Worm (Caenorhabditis elegans): ENCODE results near the gene mca-3.

The mca-3 gene

ce11 chrIV:3158175-3158574 lies 25.2 kb upstream of the mca-3 start:
- no peak for TF ChIP-seq nhr-11 (tag; optimal IDR thresholded peaks at IDR 0.05)
- TF ChIP-seq unc-62 (GFP tag; optimal IDR thresholded peaks at IDR 0.05): no peak
- TF ChIP-seq skn-1 (tag; optimal IDR thresholded peaks at IDR 0.05): no peak
- no peak for TF ChIP-seq lin-15B (tag; optimal IDR thresholded peaks at IDR 0.05)
- TF ChIP-seq fkh-10 (GFP tag; optimal IDR thresholded peaks at IDR 0.05): no peak
- TF ChIP-seq elt-2 (tag; optimal IDR thresholded peaks at IDR 0.05): peak; percentile 99
- TF ChIP-seq snpc-4 (tag; optimal IDR thresholded peaks at IDR 0.05): no peak
- no peak for TF ChIP-seq nhr-43 (tag; optimal IDR thresholded peaks at IDR 0.05; ENCODE audit: poor library complexity, severe bottlenecking)
- TF ChIP-seq pqm-1 (tag; optimal IDR thresholded peaks at IDR 0.05): peak; percentile 100
- TF ChIP-seq ztf-4 (tag; optimal IDR thresholded peaks at IDR 0.05): no peak
- TF ChIP-seq pha-4 (tag; optimal IDR thresholded peaks at IDR 0.05): peak; percentile 66
- TF ChIP-seq jun-1 (tag; optimal IDR thresholded peaks at IDR 0.05): peak; percentile 81

ce11 chrIV:3151061-3151460 lies 18.1 kb upstream of the mca-3 start, which contains the start of gene T23E1.1:
Gene T23E1.1, plus strand, starts transcription at chrIV:3151361.
- TF ChIP-seq unc-62 (GFP tag; optimal IDR thresholded peaks at IDR 0.05) (no peak), R02D3.7 (tag; optimal IDR thresholded peaks at IDR 0.05) (no peak), ceh-28 (tag; optimal IDR thresholded peaks at IDR 0.05) (no peak), mml-1 (tag; optimal IDR thresholded peaks at IDR 0.05) (no peak), elt-3 (tag; optimal IDR thresholded peaks at IDR 0.05) (no peak), ztf-4 (tag; optimal IDR thresholded peaks at IDR 0.05) (no peak), snpc-4 (tag; optimal IDR thresholded peaks at IDR 0.05) (no peak), zag-1 (tag; optimal IDR thresholded peaks at IDR 0.05) (no peak)

ce11 chrIV:3145587-3145986 lies 12.6 kb upstream of the mca-3 start, which contains the start of gene T23E1.3:
Gene T23E1.3, plus strand, starts transcription at chrIV:3145887.
- TF ChIP-seq skn-1 (tag; optimal IDR thresholded peaks at IDR 0.05) (no peak), elt-3 (tag; optimal IDR thresholded peaks at IDR 0.05) (no peak), fkh-2 (tag; optimal IDR thresholded peaks at IDR 0.05) (no peak), mml-1 (tag; optimal IDR thresholded peaks at IDR 0.05) (no peak), ZK546.5 (tag; optimal IDR thresholded peaks at IDR 0.05) (no peak), nhr-23 (tag; optimal IDR thresholded peaks at IDR 0.05) (no peak), eor-1 (tag; optimal IDR thresholded peaks at IDR 0.05) (no peak), ama-1 (optimal IDR thresholded peaks at IDR 0.05) (no peak), sea-2 (GFP tag; optimal IDR thresholded peaks at IDR 0.05) (no peak), egl-5 (tag; optimal IDR thresholded peaks at IDR 0.05) (no peak)

ce11 chrIV:3136493-3136892 lies 3.5 kb upstream of the mca-3 start:
- peak; percentile 43 for TF ChIP-seq pha-4 (tag; optimal IDR thresholded peaks at IDR 0.05)
- TF ChIP-seq R02D3.7 (tag; optimal IDR thresholded peaks at IDR 0.05): no peak
- no peak for TF ChIP-seq nhr-28 (tag; optimal IDR thresholded peaks at IDR 0.05)
- TF ChIP-seq nhr-67 (tag; optimal IDR thresholded peaks at IDR 0.05): no peak
- no peak for TF ChIP-seq pqm-1 (tag; optimal IDR thresholded peaks at IDR 0.05)

- no peak for TF ChIP-seq ZK546.5 (tag; optimal IDR thresholded peaks at IDR 0.05)
- no peak for TF ChIP-seq lin-15B (tag; optimal IDR thresholded peaks at IDR 0.05)
- no peak for TF ChIP-seq tbx-2 (tag; optimal IDR thresholded peaks at IDR 0.05)
- no peak for TF ChIP-seq nhr-12 (tag; optimal IDR thresholded peaks at IDR 0.05)
- no peak for TF ChIP-seq ceh-9 (tag; optimal IDR thresholded peaks at IDR 0.05)
- no peak for TF ChIP-seq ceh-16 (tag; optimal IDR thresholded peaks at IDR 0.05)
- TF ChIP-seq elt-2 (tag; optimal IDR thresholded peaks at IDR 0.05): no peak
- TF ChIP-seq ztf-11 (tag; optimal IDR thresholded peaks at IDR 0.05): no peak
- TF ChIP-seq nfya-1 (tag; optimal IDR thresholded peaks at IDR 0.05; ENCODE audit: insufficient read depth): peak; percentile 71
- peak; percentile 37 for TF ChIP-seq fkh-10 (GFP tag; optimal IDR thresholded peaks at IDR 0.05)
- TF ChIP-seq nhr-28 (tag; optimal IDR thresholded peaks at IDR 0.05): no peak
- TF ChIP-seq snpc-4 (tag; optimal IDR thresholded peaks at IDR 0.05): no peak
- no peak for TF ChIP-seq nhr-67 (tag; optimal IDR thresholded peaks at IDR 0.05)
- no peak for TF ChIP-seq R02D3.7 (tag; optimal IDR thresholded peaks at IDR 0.05)
- no peak for TF ChIP-seq mml-1 (tag; optimal IDR thresholded peaks at IDR 0.05)
- no peak for TF ChIP-seq nhr-25 (tag; optimal IDR thresholded peaks at IDR 0.05)
- TF ChIP-seq unc-39 (tag; optimal IDR thresholded peaks at IDR 0.05): no peak
- TF ChIP-seq nhr-237 (tag; optimal IDR thresholded peaks at IDR 0.05): no peak
- no peak for TF ChIP-seq pqm-1 (tag; optimal IDR thresholded peaks at IDR 0.05)
- TF ChIP-seq zag-1 (tag; optimal IDR thresholded peaks at IDR 0.05): no peak
- TF ChIP-seq ztf-4 (tag; optimal IDR thresholded peaks at IDR 0.05): no peak
- no peak for TF ChIP-seq fos-1 (tag; optimal IDR thresholded peaks at IDR 0.05)
- TF ChIP-seq egl-5 (tag; optimal IDR thresholded peaks at IDR 0.05): peak; percentile 88
- no peak for TF ChIP-seq nhr-76 (tag; optimal IDR thresholded peaks at IDR 0.05)
- TF ChIP-seq hmg-11 (tag; optimal IDR thresholded peaks at IDR 0.05): peak; percentile 50
- no peak for TF ChIP-seq ceh-28 (tag; optimal IDR thresholded peaks at IDR 0.05)
- peak; percentile 88 for TF ChIP-seq lin-39 (tag; optimal IDR thresholded peaks at IDR 0.05)
- TF ChIP-seq ama-1 (optimal IDR thresholded peaks at IDR 0.05): no peak
- no peak for TF ChIP-seq lsy-12 (tag; optimal IDR thresholded peaks at IDR 0.05)
- TF ChIP-seq elt-1 (tag; optimal IDR thresholded peaks at IDR 0.05): no peak
- TF ChIP-seq unc-62 (GFP tag; optimal IDR thresholded peaks at IDR 0.05): no peak
- no peak for TF ChIP-seq jun-1 (tag; optimal IDR thresholded peaks at IDR 0.05)
- TF ChIP-seq daf-12 (tag; optimal IDR thresholded peaks at IDR 0.05): no peak
- TF ChIP-seq aly-2 (tag; optimal IDR thresholded peaks at IDR 0.05): no peak
- TF ChIP-seq sea-2 (GFP tag; optimal IDR thresholded peaks at IDR 0.05): no peak
- TF ChIP-seq nhr-11 (tag; optimal IDR thresholded peaks at IDR 0.05): peak; percentile 51
Observed at ce11 chrIV:3135000-3135399, 2.1 kb upstream of the mca-3 start.
